Fruit fly (Drosophila melanogaster): ENCODE data around the gene TfIIB.

TfIIB gene

DNA sequence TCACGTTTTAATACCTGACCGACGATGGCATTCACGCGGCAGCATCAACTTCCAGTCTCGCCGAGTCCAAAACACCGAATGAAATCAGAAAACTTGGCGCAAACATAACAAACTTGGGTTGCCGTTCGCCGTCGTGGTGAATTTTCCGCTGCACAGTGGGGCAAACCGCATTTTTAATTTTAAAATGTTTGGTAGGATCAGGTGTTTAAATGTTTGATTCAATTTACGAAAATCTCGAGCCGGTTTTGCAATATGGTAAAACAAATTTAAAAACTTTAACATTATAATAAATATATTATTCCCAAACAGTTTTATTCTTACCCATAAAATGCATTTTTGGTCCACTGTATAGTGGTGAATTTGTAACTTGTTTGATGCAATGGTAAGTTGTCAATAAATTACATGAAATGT lies 43.1 kb downstream of the TfIIB start, which contains the start of gene RluA-1 (continued):
- TF ChIP-seq dmrt11E (tag; optimal IDR thresholded peaks at IDR 0.05) (peak; percentile 100), MTF-1 (GFP tag; optimal IDR thresholded peaks at IDR 0.05; ENCODE audit: borderline replicate concordance) (peak; percentile 99), NfI (GFP tag; optimal IDR thresholded peaks at IDR 0.05) (peak; percentile 99), Dref (GFP tag; IDR thresholded peaks at IDR 0.05) (peak; percentile 44), CG1529 (GFP tag; optimal IDR thresholded peaks at IDR 0.05) (peak; percentile 99), Xrp1 (GFP tag; IDR thresholded peaks at IDR 0.05) (peak; percentile 100), Ada2b (GFP tag; IDR thresholded peaks at IDR 0.05) (peak; percentile 96), danr (GFP tag; IDR thresholded peaks at IDR 0.05) (peak; percentile 96), CG31365 (tag; optimal IDR thresholded peaks at IDR 0.05) (peak; percentile 92), Bdp1 (GFP tag; optimal IDR thresholded peaks at IDR 0.05) (peak; percentile 92), CG6765 (GFP tag; optimal IDR thresholded peaks at IDR 0.05) (peak; percentile 98), CG7745 (tag; optimal IDR thresholded peaks at IDR 0.05) (peak; percentile 92), dysf (GFP tag; IDR thresholded peaks at IDR 0.05) (peak; percentile 100), onecut (GFP tag; IDR thresholded peaks at IDR 0.05) (peak; percentile 94), CG14014 (GFP tag; IDR thresholded peaks at IDR 0.05) (peak; percentile 99), CG17385 (GFP tag; optimal IDR thresholded peaks at IDR 0.05) (peak; percentile 99), CG10462 (GFP tag; optimal IDR thresholded peaks at IDR 0.05) (peak; percentile 99), lmd (GFP tag; IDR thresholded peaks at IDR 0.05) (peak; percentile 99), tap (tag; optimal IDR thresholded peaks at IDR 0.05) (peak; percentile 99), Hey (tag; optimal IDR thresholded peaks at IDR 0.05) (peak; percentile 89), CG17568 (GFP tag; optimal IDR thresholded peaks at IDR 0.05) (peak; percentile 99), cg (GFP tag; optimal IDR thresholded peaks at IDR 0.05) (no peak), CG12299 (tag; optimal IDR thresholded peaks at IDR 0.05) (peak; percentile 99), CG7928 (GFP tag; optimal IDR thresholded peaks at IDR 0.05) (peak; percentile 81), zen (tag; optimal IDR thresholded peaks at IDR 0.05) (peak; percentile 100), rib (GFP tag; IDR thresholded peaks at IDR 0.05) (peak; percentile 99), CG15479 (GFP tag; optimal IDR thresholded peaks at IDR 0.05) (peak; percentile 77), CG17328 (GFP tag; IDR thresholded peaks at IDR 0.05) (peak; percentile 100), CG15073 (GFP tag; optimal IDR thresholded peaks at IDR 0.05) (peak; percentile 91), sc (optimal IDR thresholded peaks at IDR 0.05) (no peak), sc (GFP tag; optimal IDR thresholded peaks at IDR 0.05) (peak; percentile 99), knrl (GFP tag; IDR thresholded peaks at IDR 0.05; ENCODE audit: partially characterized antibody) (peak; percentile 71), CG32767 (GFP tag; IDR thresholded peaks at IDR 0.05) (peak; percentile 99), sna (GFP tag; IDR thresholded peaks at IDR 0.05; ENCODE audit: partially characterized antibody) (0 out of 2 replicates have a peak, but pooled peaks have one; percentile 32), inv (GFP tag; IDR thresholded peaks at IDR 0.05; ENCODE audit: partially characterized antibody) (peak; percentile 57), psq (GFP tag; optimal IDR thresholded peaks at IDR 0.05) (peak; percentile 96), bsh (GFP tag; optimal IDR thresholded peaks at IDR 0.05) (peak; percentile 94 to 100), insv (GFP tag; optimal IDR thresholded peaks at IDR 0.05) (peak; percentile 41 to 82), dati (GFP tag; IDR thresholded peaks at IDR 0.05) (peak; percentile 98), HLH4C (GFP tag; IDR thresholded peaks at IDR 0.05; ENCODE audit: partially characterized antibody) (peak; percentile 58), CG8765 (GFP tag; IDR thresholded peaks at IDR 0.05) (peak; percentile 98), dimm (GFP tag; IDR thresholded peaks at IDR 0.05) (peak; percentile 99), luna (GFP tag; optimal IDR thresholded peaks at IDR 0.05) (no peak), H2.0 (GFP tag; IDR thresholded peaks at IDR 0.05) (peak; percentile 99), Hmx (GFP tag; optimal IDR thresholded peaks at IDR 0.05) (peak; percentile 65), sug (tag; optimal IDR thresholded peaks at IDR 0.05) (peak; percentile 96), CG5180 (GFP tag; optimal IDR thresholded peaks at IDR 0.05) (peak; percentile 96), mirr (GFP tag; optimal IDR thresholded peaks at IDR 0.05) (peak; percentile 97), pzg (GFP tag; optimal IDR thresholded peaks at IDR 0.05) (peak; percentile 26), cad (GFP tag; optimal IDR thresholded peaks at IDR 0.05) (no peak), lilli (GFP tag; optimal IDR thresholded peaks at IDR 0.05) (peak; percentile 98)
